Worm (Caenorhabditis elegans): ENCODE results near the gene bath-2.

DNA sequence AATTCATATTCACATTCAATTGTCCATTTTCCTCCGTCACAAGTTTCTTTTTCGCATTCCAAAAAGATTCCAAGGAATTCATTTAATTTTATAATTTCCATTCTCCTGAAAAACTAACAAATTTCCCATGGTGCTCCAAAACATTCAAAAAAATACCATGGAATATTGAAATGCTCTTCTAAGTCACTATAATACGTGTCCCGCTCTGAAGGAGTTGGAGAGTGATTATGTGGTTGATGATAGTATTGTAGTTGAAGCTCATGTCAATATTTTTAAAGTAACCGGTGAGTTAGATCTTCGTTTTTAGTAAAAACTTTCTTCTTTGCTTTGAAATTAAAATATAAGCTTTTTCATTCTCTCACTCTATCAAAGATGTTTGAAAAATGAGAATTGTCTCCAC lies 31.9 kb downstream of the bath-2 start, which contains the start of gene math-9:
- no peak for TF ChIP-seq ama-1 (optimal IDR thresholded peaks at IDR 0.05)
- no peak for TF ChIP-seq hmbx-1 (tag; optimal IDR thresholded peaks at IDR 0.05)
- TF ChIP-seq hmg-4 (GFP tag; optimal IDR thresholded peaks at IDR 0.05): no peak
- no peak for TF ChIP-seq ceh-36 (tag; optimal IDR thresholded peaks at IDR 0.05)
- no peak for TF ChIP-seq ets-7 (tag; optimal IDR thresholded peaks at IDR 0.05)
- TF ChIP-seq B0310.2 (tag; optimal IDR thresholded peaks at IDR 0.05): no peak
- TF ChIP-seq pes-1 (GFP tag; IDR thresholded peaks at IDR 0.05): no peak
- no peak for TF ChIP-seq aly-1 (tag; optimal IDR thresholded peaks at IDR 0.05)
- TF ChIP-seq ceh-13 (GFP tag; optimal IDR thresholded peaks at IDR 0.05): no peak
- TF ChIP-seq flt-1 (GFP tag; IDR thresholded peaks at IDR 0.05): no peak
- TF ChIP-seq F13C5.2 (tag; optimal IDR thresholded peaks at IDR 0.05): no peak
- TF ChIP-seq sea-1 (GFP tag; conservative IDR thresholded peaks at IDR 0.05): no peak
- no peak for TF ChIP-seq scrt-1 (GFP tag; IDR thresholded peaks at IDR 0.05)
